Fruit fly (Drosophila melanogaster): ENCODE data around the gene CG8292.

dm6 chr2L:8171544-8171943, 46.3 kb downstream of the CG8292 start:
- TF ChIP-seq psq (optimal IDR thresholded peaks at IDR 0.05) (no peak), Myc (optimal IDR thresholded peaks at IDR 0.05) (no peak)

Data from Kc167 (cell line).